Fruit fly (Drosophila melanogaster): ENCODE measurements around the gene CG15459.
"Not testable (repeated sequence)": the region's sequence is repeated elsewhere in the genome, so short reads cannot be mapped to it uniquely, and the experiment has no call there.

CG15459 gene

DNA sequence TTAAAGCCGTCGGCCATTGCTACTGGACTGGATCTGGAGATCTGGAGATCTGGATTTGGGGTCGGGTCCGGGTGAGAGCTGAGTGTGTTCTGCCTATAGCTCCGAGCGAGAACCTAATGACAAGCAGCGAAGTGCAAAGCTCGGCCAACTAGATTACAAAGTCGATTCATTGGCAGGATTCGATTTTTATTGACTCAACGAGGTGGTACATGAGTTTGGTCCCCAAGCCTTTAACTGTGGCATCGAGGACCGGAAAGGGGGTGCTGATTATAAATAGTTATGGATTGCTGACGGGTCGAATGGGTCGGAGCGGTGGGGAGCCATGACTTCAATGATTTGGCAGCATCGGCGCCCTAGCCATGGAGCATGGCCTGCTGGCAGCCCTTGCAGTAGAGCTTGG is at the start of gene CG15459:
Gene CG15459 (minus strand): TSS at position 101 of the 400 bp plus-strand sequence.
- no peak for TF ChIP-seq CTCF (optimal IDR thresholded peaks at IDR 0.05)
- no peak for TF ChIP-seq CG8478 (optimal IDR thresholded peaks at IDR 0.05)

DNA sequence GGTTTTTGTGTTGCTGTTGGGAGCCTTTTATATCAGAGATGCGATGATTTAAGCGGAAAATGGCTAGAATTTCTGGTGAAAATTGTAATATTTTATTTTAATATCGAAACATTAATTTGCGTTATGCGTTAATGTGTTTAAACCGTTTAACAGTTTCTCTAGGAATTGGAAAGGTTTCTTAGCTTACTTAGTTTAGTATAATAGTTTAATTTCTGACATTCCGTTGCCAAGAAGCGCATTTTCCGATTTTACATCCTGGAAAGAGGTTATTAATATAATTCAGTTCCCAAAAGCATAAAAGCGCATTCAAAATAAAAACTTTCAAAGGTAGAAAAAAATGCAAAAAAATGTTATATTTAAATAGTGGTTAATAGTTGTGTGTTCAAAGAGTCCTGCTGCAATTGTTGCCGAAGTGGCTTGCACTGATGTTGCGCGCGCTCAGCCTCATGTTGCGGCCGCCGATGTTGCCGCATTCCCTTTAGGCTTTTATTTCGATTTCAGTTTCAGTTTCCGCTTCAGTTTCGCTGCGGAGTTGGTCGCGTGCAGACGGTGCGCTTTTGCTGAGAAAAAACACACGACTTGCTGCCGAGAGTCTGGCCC is 35.5 kb upstream of the CG15459 start, which contains the start of gene tbc:
Gene tbc (plus strand): TSS at position 504 of the 600 bp plus-strand sequence.
- TF ChIP-seq CG8478 (optimal IDR thresholded peaks at IDR 0.05) (no peak), CTCF (optimal IDR thresholded peaks at IDR 0.05) (no peak)

DNA sequence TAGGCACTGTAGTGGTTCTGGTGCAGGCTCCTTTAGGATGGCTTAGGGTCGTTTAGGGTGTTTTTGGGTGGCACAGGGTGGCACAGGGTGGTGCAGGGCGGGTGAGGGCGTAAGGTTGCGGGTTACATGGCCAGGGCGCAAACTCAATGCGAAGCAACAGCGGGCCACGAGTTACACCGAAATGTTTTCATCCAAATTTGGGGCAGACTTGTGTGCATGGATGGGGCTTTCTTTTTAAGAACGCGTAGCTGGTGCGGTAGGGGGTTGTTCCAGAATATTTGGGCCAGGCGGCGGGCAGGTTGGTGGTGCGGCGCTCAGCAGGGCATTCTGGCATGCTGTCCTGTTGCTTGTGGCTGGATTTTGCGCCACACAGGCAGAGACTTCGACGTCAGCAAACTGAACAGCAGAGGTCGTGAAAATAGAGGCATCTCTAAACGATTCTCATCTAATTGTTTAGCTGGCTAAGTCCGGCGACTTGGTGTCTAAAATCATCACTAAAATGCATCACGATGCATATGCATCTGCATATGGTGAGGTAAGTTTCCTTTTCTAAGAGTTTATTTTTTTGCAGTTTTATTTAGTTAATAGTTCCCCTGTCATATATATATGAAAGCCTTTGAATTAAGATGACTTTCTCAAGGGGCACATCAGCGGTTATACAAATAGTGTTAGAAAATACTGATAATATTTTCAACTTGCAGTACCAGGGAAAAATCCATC is 34.6 kb upstream of the CG15459 start:
- no peak for TF ChIP-seq CTCF (optimal IDR thresholded peaks at IDR 0.05)
- no peak for TF ChIP-seq CG8478 (optimal IDR thresholded peaks at IDR 0.05)

DNA sequence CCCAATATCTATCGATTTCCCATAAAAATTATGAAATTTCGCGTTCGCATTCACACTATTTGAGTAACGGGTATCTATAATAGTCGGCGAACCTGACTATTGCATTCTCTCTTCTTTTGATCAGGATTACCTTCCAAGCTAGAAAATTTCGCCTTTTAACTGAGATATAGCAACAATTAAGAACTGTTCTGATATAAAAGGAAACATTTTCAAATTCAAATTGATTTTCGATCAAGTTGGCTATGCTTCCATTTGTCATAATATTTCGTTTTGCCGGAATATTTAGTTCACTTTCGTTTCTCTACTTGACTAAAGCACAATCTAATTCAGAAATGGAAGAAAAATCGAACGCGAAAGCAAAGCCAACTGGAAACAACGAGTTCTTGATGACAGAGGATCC is 32.7 kb upstream of the CG15459 start, which contains the start of gene CG42578:
Gene CG42578 (plus strand): TSS at position 301 of the 400 bp plus-strand sequence.
- not testable (repeated sequence) for TF ChIP-seq CG8478, CTCF (optimal IDR thresholded peaks at IDR 0.05)

DNA sequence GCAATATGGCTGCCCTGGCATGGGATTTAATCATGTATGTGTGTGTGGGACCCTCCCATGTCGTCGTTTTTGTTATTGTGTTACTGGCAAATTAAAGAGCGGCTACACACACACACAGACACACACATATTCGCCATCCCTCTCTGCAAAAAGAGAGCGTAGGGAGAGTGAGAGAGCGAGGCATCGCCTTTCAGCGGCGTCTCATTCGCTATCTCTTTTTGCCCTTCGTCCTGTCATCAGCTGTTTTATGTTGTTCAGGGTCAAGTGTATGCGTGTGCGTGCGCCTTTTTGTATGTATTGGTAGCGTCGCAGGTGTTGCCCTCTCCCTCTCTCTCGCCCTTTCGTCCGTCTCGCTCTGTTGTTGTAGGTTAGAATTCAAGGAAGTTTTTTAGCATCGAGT is 23.5 kb upstream of the CG15459 start:
- TF ChIP-seq CTCF (optimal IDR thresholded peaks at IDR 0.05) (no peak), CG8478 (optimal IDR thresholded peaks at IDR 0.05) (no peak)

DNA sequence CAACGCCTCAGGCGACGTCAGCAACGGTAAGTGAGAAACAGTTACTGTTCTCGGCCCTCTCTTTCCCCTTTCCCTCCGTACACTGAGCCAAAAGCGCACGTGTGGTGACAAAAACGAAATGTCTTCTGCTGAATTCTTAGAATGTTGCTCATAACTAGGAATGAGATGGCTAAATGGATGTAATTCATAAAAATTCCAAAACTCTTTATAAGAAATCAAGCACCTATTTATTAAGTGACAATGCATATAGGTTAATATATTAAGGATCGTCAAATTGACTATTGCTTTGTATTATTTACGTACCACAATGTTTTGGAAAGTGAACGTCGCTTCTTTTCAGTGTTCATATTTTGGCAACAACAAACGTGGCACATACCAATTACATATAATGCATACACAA is 21.2 kb upstream of the CG15459 start:
- TF ChIP-seq CG8478 (optimal IDR thresholded peaks at IDR 0.05) = no peak
- no peak for TF ChIP-seq CTCF (optimal IDR thresholded peaks at IDR 0.05)

DNA sequence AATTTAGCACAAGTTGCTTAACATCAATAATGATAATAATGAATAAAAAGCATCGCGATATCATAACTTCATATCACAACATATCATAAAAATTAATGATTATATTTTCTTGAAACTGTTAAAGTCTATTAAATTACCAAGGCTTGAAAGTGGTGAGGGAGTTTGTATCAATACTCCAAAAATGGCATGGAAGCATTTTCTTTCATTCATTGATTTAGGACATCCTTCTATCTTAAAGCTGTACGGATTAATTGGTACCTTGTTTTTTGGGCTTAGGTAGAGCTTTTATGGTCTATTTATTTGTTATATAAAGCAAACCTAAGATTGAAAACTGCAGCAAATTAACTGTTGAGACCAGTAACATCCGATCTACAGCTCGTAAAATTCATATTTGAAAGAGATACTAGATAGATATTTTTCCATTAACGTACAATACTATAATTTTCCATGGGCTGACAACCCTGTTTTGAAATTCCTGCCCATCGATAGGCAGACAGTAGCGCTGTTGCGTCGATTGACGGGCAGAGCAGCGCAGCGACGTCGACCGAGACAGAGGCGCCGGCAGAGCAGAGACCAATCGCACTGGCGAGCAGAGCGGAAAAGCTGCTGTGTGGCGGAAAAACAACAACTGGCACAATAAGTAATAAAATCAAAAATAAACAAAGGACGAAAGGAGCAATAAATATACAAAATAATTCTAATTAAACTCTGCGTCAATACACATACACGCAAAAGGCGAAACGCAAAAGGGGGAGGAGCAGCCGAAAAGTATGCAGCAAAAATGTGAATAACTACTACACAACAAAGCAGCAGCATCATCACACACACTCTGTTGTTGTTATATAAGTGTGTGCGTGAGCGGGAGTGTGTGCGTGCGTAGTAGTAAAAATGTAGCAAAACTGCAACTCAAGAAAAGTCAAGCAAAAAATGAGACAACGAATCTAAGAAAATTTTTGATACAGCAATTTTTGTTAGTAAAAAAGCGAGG is 20.3 kb upstream of the CG15459 start, which contains the start of gene CG1695:
Gene CG1695 (plus strand): TSS at position 606 of the 988 bp plus-strand sequence.
- no peak for TF ChIP-seq CTCF (optimal IDR thresholded peaks at IDR 0.05)
- TF ChIP-seq CG8478 (optimal IDR thresholded peaks at IDR 0.05) = no peak

DNA sequence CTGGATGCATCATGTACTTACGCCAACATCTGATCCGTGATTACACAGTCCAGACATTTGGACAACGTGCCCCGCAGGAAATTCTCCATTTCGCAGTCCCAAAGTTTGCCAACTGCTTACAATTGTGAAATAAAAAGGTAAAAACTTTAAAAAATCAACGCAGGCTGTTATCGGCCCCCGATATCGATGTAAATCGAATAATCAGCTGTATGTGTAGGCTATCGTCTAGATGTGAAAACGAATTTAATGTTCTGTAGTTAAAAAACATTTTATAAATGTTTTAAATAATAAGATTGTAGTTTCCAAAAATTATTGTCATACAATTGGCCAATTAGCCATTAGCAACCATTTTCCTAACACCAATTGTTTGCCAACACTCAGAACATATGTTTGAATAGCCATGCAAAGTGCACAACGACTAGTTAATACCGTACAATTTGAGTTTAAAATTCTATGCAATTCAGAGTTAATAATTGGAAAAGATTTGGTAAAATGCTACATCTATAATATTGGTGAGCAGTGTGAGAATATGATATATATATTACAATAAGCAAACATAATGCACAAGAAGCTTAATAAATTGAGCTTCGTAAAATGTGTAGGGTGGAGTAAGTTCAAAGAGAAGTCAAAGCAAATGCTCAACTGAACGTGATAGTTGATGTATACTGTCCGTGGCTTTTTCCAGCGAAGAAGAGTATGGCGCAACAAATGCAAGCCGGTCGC is 16.3 kb upstream of the CG15459 start, which contains the start of the genes CG11710 and mal:
Gene CG11710 (minus strand): TSS at position 192 of the 723 bp plus-strand sequence.
Gene mal (plus strand): TSS at position 194 of the 723 bp plus-strand sequence.
- no peak for TF ChIP-seq CG8478 (optimal IDR thresholded peaks at IDR 0.05)

DNA sequence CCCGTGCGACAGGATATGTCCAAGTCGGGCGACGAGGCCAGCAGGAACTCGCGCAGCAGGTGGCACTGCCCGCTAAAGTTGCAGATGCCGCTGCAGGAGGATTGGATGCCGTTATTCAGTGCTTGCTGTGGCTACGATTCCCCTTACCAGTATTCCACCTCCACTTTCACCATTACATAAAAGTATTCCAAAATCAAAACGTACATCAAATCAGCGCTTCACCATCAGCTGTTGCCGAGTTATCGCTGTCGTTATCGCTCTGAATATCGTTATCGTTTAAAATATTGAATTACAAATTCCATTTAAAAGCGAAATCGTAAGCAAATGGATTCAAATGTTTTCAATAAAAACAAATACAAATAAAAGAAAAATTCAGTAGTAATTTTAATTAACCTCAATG is 13.4 kb upstream of the CG15459 start, which contains the start of gene CG15456:
Gene CG15456 (minus strand): TSS at position 225 of the 400 bp plus-strand sequence.
- TF ChIP-seq CG8478 (optimal IDR thresholded peaks at IDR 0.05) (no peak), CTCF (optimal IDR thresholded peaks at IDR 0.05) (no peak)

DNA sequence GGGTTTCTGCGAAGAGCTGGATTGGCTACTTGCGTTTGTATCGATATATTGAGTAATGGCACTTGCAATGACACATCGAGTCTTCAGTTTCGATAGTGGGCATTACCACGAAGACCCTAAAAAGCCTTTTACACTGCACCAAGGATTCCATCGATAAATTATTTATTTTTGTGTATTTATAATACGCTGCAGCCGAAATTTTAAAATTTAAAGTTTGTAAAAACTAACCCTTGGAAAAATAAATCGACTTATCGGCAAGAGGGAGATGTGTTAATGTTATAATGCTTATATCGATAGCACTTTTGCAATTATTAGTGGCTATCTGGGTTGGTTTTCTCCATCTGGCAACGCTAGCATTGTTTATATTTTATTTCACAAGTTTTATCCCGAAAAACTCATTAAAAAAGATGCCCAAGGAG is 10.4 kb upstream of the CG15459 start, which contains the start of the genes Pp4-19C and cactin:
Gene Pp4-19C (minus strand): TSS at position 256 of the 419 bp plus-strand sequence.
Gene cactin (plus strand): TSS at position 323 of the 419 bp plus-strand sequence.
- no peak for TF ChIP-seq CG8478 (optimal IDR thresholded peaks at IDR 0.05)
- no peak for TF ChIP-seq CTCF (optimal IDR thresholded peaks at IDR 0.05)

DNA sequence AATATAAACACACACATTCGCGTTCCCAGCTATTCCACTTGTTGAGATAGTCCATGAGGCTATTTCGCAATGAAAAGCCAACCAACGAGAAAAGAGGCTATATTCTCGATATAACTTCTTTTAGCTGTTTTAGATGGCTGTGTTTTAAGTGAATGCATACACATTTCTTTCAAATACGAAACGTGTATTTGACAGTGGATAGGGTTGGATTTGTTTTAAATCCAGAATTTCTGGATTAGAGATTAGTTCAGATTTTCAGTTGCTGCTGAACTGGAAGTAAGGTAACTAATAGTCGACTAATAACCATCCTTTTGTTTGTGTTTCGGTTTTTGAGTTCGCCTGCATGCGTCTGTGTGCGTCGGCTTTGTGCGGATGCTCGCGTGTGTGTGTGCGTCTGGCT is 9.8 kb upstream of the CG15459 start:
- no peak for TF ChIP-seq CTCF (optimal IDR thresholded peaks at IDR 0.05)
- no peak for TF ChIP-seq CG8478 (optimal IDR thresholded peaks at IDR 0.05)

DNA sequence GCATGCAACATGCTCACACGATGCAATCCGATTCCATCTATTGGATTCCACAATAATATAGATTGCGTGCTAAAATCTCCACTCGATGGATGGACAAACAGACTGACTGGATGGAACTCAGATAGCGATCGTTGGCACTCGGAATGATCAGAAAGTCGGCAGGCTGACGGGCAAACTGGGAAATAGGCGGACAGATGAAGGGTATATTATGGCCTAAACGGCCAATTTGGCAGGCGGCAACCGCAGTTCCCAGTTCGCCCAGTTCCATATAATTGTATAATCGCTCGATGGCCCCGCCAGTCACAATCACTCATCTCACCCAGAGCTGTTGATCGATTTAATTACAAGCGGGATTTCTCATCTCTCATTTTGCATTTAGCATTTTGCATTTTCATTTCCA is 5.9 kb upstream of the CG15459 start, which contains the start of gene Obp19d:
Gene Obp19d (plus strand): TSS at position 301 of the 400 bp plus-strand sequence.
- TF ChIP-seq CTCF (optimal IDR thresholded peaks at IDR 0.05) (no peak), CG8478 (optimal IDR thresholded peaks at IDR 0.05) (no peak)

DNA sequence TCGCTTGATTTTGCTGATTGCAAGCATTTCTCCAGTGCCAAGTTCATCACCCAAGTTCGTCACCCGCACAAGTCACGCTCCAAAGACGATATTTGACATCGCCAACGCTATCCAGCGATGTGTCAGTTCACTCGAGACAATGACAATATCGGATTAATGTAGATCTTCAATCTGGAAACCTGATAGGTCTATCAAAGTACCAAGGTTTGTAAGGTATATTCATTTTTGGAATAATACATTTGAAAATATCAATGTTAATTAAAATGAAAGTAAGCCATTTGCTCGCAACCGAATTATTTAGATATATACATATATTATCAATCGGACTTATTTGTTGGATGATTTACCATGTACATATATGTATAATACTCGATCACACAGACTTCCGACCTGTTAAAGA is 5.5 kb upstream of the CG15459 start, which contains the start of gene Obp19c:
Gene Obp19c (minus strand): TSS at position 101 of the 400 bp plus-strand sequence.
- TF ChIP-seq CG8478 (optimal IDR thresholded peaks at IDR 0.05) = no peak
- no peak for TF ChIP-seq CTCF (optimal IDR thresholded peaks at IDR 0.05)

DNA sequence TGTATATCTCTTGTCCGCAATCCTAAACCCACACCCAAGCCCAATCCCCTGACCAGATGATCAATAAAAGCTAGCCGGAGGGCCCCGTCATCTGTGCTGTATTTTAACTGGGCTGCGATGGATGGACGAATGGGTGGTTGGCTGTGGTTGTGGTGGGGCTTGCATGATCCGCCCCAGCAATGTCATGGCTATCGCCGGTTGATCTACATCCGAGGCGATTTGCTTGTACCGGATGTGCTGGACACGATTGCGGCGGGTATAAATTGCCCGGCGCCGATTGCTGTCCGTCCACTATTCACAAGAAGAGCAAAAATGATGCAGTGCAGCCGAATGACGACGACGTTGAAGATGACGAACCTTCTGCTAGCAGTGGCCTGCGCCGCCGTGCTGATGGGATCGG is 3.1 kb upstream of the CG15459 start, which contains the start of gene Obp19b:
Gene Obp19b (plus strand): TSS at position 301 of the 400 bp plus-strand sequence.
- TF ChIP-seq CG8478 (optimal IDR thresholded peaks at IDR 0.05) (no peak), CTCF (optimal IDR thresholded peaks at IDR 0.05) (no peak)
